Worm (Caenorhabditis elegans): ENCODE results near the gene icl-1.

icl-1 gene

DNA sequence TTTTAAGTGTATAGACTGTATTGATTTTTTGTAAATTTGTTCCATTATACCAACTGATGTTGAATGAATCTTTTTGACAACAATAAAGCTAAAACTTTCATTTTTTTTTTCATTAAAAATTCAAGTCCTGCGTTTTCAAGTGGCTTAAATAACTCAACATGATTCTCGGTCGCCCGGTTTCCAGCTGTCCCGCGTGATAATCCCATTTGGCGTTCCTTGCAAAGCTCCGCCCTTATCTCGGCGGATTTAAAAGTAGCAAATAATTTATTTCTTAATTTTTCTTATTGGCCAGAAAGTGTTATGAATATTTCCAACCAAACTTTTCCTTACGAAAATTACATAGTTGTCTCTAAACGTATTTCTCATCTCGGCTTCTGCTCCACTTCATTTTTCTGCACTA lies 28.4 kb upstream of the icl-1 start, which contains the start of gene str-20:
Gene str-20 (plus strand): TSS at position 301 of the 400 bp plus-strand sequence.
- TF ChIP-seq mdl-1 (tag; optimal IDR thresholded peaks at IDR 0.05) (no peak), ceh-28 (tag; optimal IDR thresholded peaks at IDR 0.05) (no peak), zag-1 (tag; optimal IDR thresholded peaks at IDR 0.05) (no peak), elt-1 (tag; optimal IDR thresholded peaks at IDR 0.05) (no peak), nhr-237 (tag; optimal IDR thresholded peaks at IDR 0.05) (no peak), fkh-2 (tag; optimal IDR thresholded peaks at IDR 0.05) (no peak), ZK546.5 (tag; optimal IDR thresholded peaks at IDR 0.05) (no peak), ama-1 (optimal IDR thresholded peaks at IDR 0.05) (no peak), nhr-76 (tag; optimal IDR thresholded peaks at IDR 0.05) (no peak), ztf-4 (tag; optimal IDR thresholded peaks at IDR 0.05) (no peak)

DNA sequence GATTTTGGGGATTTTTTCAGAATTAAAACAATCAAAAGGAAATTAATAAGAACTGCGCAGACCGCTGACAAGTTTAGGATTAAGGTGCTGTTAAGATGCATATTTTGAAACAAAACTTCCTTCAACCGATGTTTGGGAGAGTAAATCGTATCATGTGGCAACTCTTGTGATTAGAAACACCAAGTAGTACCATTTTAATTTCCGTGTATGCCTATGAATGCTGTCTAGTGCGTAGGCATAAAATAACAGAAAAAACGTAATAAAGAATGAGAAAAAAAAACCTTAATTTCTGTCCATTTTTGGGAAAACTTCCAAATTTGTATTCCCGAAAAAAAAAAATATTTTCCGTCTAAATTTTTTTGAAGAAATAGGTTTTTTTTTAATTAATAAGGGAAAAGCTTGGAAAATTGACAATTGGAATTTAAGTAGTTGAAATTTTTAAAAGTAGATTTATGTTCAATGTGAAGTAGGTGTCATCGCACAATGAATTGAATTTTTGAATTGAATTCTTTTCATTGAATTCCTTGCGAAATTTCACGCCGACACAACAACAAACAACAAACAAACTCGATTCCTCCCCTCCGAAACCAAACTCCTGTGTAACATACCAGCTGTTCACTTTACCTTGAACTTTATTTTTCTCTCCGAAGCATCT lies 25.0 kb upstream of the icl-1 start, which contains the start of the genes str-262 and srp-1:
Gene str-262 (minus strand): TSS at position 101 of the 655 bp plus-strand sequence.
Gene srp-1 (plus strand): TSS at position 605 of the 655 bp plus-strand sequence.
- TF ChIP-seq unc-62 (GFP tag; optimal IDR thresholded peaks at IDR 0.05) (no peak), pqm-1 (tag; optimal IDR thresholded peaks at IDR 0.05) (no peak), mdl-1 (tag; optimal IDR thresholded peaks at IDR 0.05) (no peak), skn-1 (tag; optimal IDR thresholded peaks at IDR 0.05) (no peak), mml-1 (tag; optimal IDR thresholded peaks at IDR 0.05) (no peak), aly-2 (tag; optimal IDR thresholded peaks at IDR 0.05) (no peak), unc-39 (tag; optimal IDR thresholded peaks at IDR 0.05) (no peak), nhr-77 (tag; optimal IDR thresholded peaks at IDR 0.05) (no peak)

- no peak for TF ChIP-seq ceh-9 (tag; optimal IDR thresholded peaks at IDR 0.05)
- no peak for TF ChIP-seq lin-15B (tag; optimal IDR thresholded peaks at IDR 0.05)
- TF ChIP-seq daf-12 (tag; optimal IDR thresholded peaks at IDR 0.05), result no peak
- TF ChIP-seq fkh-2 (tag; optimal IDR thresholded peaks at IDR 0.05), result no peak
- TF ChIP-seq nhr-237 (tag; optimal IDR thresholded peaks at IDR 0.05), result no peak
- TF ChIP-seq fos-1 (tag; optimal IDR thresholded peaks at IDR 0.05), result no peak
- TF ChIP-seq ztf-11 (tag; optimal IDR thresholded peaks at IDR 0.05), result no peak
- TF ChIP-seq hmg-11 (tag; optimal IDR thresholded peaks at IDR 0.05), result no peak
- TF ChIP-seq ceh-82 (tag; optimal IDR thresholded peaks at IDR 0.05), result no peak
- no peak for TF ChIP-seq mdl-1 (tag; optimal IDR thresholded peaks at IDR 0.05)
- no peak for TF ChIP-seq unc-39 (tag; optimal IDR thresholded peaks at IDR 0.05)
- TF ChIP-seq nhr-25 (tag; optimal IDR thresholded peaks at IDR 0.05), result no peak
- no peak for TF ChIP-seq nhr-67 (tag; optimal IDR thresholded peaks at IDR 0.05)
Measured at ce11 chrV:748044-748443, 20.2 kb upstream of the icl-1 start, which contains the start of gene sri-4. Gene sri-4, plus strand, starts transcription at chrV:748344.

- TF ChIP-seq nfya-1 (tag; optimal IDR thresholded peaks at IDR 0.05; ENCODE audit: insufficient read depth), result no peak
- no peak for TF ChIP-seq ceh-16 (tag; optimal IDR thresholded peaks at IDR 0.05)
- TF ChIP-seq nhr-28 (tag; optimal IDR thresholded peaks at IDR 0.05), result no peak
- no peak for TF ChIP-seq ceh-9 (tag; optimal IDR thresholded peaks at IDR 0.05)
- TF ChIP-seq ama-1 (optimal IDR thresholded peaks at IDR 0.05), result no peak
- no peak for TF ChIP-seq ztf-4 (tag; optimal IDR thresholded peaks at IDR 0.05)
- TF ChIP-seq elt-1 (tag; optimal IDR thresholded peaks at IDR 0.05), result no peak
- no peak for TF ChIP-seq daf-12 (tag; optimal IDR thresholded peaks at IDR 0.05)
- TF ChIP-seq egl-27 (tag; optimal IDR thresholded peaks at IDR 0.05), result no peak
- no peak for TF ChIP-seq nhr-11 (tag; optimal IDR thresholded peaks at IDR 0.05)
- TF ChIP-seq fkh-2 (tag; optimal IDR thresholded peaks at IDR 0.05), result no peak
- TF ChIP-seq mml-1 (tag; optimal IDR thresholded peaks at IDR 0.05), result no peak
- no peak for TF ChIP-seq nhr-12 (tag; optimal IDR thresholded peaks at IDR 0.05)
- TF ChIP-seq tbx-2 (tag; optimal IDR thresholded peaks at IDR 0.05), result no peak
- no peak for TF ChIP-seq nhr-77 (tag; optimal IDR thresholded peaks at IDR 0.05)
- no peak for TF ChIP-seq pqm-1 (tag; optimal IDR thresholded peaks at IDR 0.05)
- no peak for TF ChIP-seq nhr-25 (tag; optimal IDR thresholded peaks at IDR 0.05)
- TF ChIP-seq skn-1 (tag; optimal IDR thresholded peaks at IDR 0.05), result no peak
- TF ChIP-seq jun-1 (tag; optimal IDR thresholded peaks at IDR 0.05), result no peak
Measured at ce11 chrV:743348-743747, 15.5 kb upstream of the icl-1 start, which contains the start of gene str-134. Gene str-134, plus strand, starts transcription at chrV:743648.

DNA sequence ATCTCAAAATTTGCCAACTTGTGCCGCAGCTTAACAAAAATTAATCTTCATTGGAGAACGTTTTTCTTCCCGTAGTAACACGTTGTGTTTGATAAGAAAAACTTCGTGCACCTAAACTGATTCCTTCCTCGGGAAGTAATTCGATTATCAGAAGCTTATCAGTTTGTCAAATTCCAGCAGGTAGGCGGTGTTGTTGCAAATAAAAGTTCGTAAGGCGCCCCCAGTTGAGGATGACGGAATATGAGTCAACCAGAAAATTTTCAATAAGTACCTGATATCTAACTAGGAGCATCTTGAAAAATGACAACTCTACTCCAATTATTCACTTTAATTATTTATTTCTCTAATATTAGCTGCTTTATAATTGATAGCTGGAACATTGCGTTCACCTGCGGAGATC lies 14.0 kb upstream of the icl-1 start, which contains the start of gene C05E4.7:
Gene C05E4.7 (plus strand): TSS at position 301 of the 400 bp plus-strand sequence.
- TF ChIP-seq elt-3 (tag; optimal IDR thresholded peaks at IDR 0.05), result no peak
- no peak for TF ChIP-seq pqm-1 (tag; optimal IDR thresholded peaks at IDR 0.05)
- TF ChIP-seq elt-2 (tag; optimal IDR thresholded peaks at IDR 0.05), result no peak
- no peak for TF ChIP-seq nhr-237 (tag; optimal IDR thresholded peaks at IDR 0.05)
- TF ChIP-seq ceh-82 (tag; optimal IDR thresholded peaks at IDR 0.05), result no peak
- no peak for TF ChIP-seq zag-1 (tag; optimal IDR thresholded peaks at IDR 0.05)
- no peak for TF ChIP-seq snpc-4 (tag; optimal IDR thresholded peaks at IDR 0.05)
- no peak for TF ChIP-seq nhr-12 (tag; optimal IDR thresholded peaks at IDR 0.05)

Data from whole organism, L3 larva.